Fruit fly (Drosophila melanogaster) Kc167 (cell line): ENCODE results near the gene CG5895.

Experiments used
- Myc ChIP-seq: fragments of >200 bp; optimal IDR thresholded peaks from 2 replicates; lab custom pipeline; 2017; ENCODE audit warnings: missing external identifiers
- Sin3A ChIP-seq: fragments of >200 bp; optimal IDR thresholded peaks from 2 replicates; lab custom pipeline; 2018; ENCODE audit warnings: missing external identifiers
- h ChIP-seq: fragments of >200 bp; optimal IDR thresholded peaks from 3 replicates; lab custom pipeline; 2018; ENCODE audit warnings: missing external identifiers
- insv ChIP-seq: fragments of >200 bp; optimal IDR thresholded peaks from 3 replicates; lab custom pipeline; 2018; ENCODE audit warnings: missing external identifiers
- psq ChIP-seq: fragments of >200 bp; optimal IDR thresholded peaks from 2 replicates; lab custom pipeline; 2017; ENCODE audit warnings: missing external identifiers
- ttk ChIP-seq: sonication (Bioruptor generic); optimal IDR thresholded peaks from 2 replicates; lab custom pipeline; 2017; ENCODE audit warnings: missing external identifiers

CG5895 gene

dm6 chr3L:16035185-16035584, at the start of gene CG5895:
Gene CG5895 (plus strand): TSS chr3L:16035485.
- TF ChIP-seq Myc (lab: Kevin White, UChicago) = no peak
- TF ChIP-seq insv = no peak
- no peak for TF ChIP-seq h (lab: Kevin White, UChicago)
- no peak for TF ChIP-seq ttk (lab: Kevin White, UChicago)
- TF ChIP-seq psq (lab: Kevin White, UChicago) = no peak
- no peak for TF ChIP-seq Sin3A (lab: Kevin White, UChicago)

dm6 chr3L:15987635-15988034, 47.6 kb upstream of the CG5895 start, which contains the start of gene PolD1:
Gene PolD1 (minus strand): TSS chr3L:15987815.
- TF ChIP-seq Myc (lab: Kevin White, UChicago) (no peak), h (lab: Kevin White, UChicago) (no peak), Sin3A (lab: Kevin White, UChicago) (no peak), ttk (lab: Kevin White, UChicago) (no peak), insv (no peak), psq (lab: Kevin White, UChicago) (no peak)

- no peak for TF ChIP-seq insv
- TF ChIP-seq ttk (lab: Kevin White, UChicago) = no peak
- TF ChIP-seq h (lab: Kevin White, UChicago) = no peak
- TF ChIP-seq Sin3A (lab: Kevin White, UChicago) = no peak
- no peak for TF ChIP-seq psq (lab: Kevin White, UChicago)
- TF ChIP-seq Myc (lab: Kevin White, UChicago) = no peak
Observed at dm6 chr3L:15988039-15988546, 47.2 kb upstream of the CG5895 start, which contains the start of gene Hip14. Gene Hip14 (plus strand): TSS chr3L:15988236.

dm6 chr3L:15996019-15996418, 39.3 kb upstream of the CG5895 start:
- TF ChIP-seq Myc (lab: Kevin White, UChicago) = no peak
- TF ChIP-seq psq (lab: Kevin White, UChicago) = no peak
- TF ChIP-seq ttk (lab: Kevin White, UChicago) = no peak
- TF ChIP-seq h (lab: Kevin White, UChicago) = no peak
- TF ChIP-seq insv = no peak
- no peak for TF ChIP-seq Sin3A (lab: Kevin White, UChicago)

- TF ChIP-seq Sin3A (lab: Kevin White, UChicago) (no peak), Myc (lab: Kevin White, UChicago) (no peak), ttk (lab: Kevin White, UChicago) (no peak), psq (lab: Kevin White, UChicago) (no peak)
Observed at dm6 chr3L:15998217-15998616, 37.1 kb upstream of the CG5895 start.

- TF ChIP-seq ttk (lab: Kevin White, UChicago) (no peak), Sin3A (lab: Kevin White, UChicago) (no peak)
Observed at dm6 chr3L:15999358-16000005, 35.8 kb upstream of the CG5895 start.

- no peak for TF ChIP-seq h (lab: Kevin White, UChicago)
- no peak for TF ChIP-seq insv
- TF ChIP-seq psq (lab: Kevin White, UChicago) = no peak
- no peak for TF ChIP-seq Sin3A (lab: Kevin White, UChicago)
- TF ChIP-seq ttk (lab: Kevin White, UChicago) = no peak
- TF ChIP-seq Myc (lab: Kevin White, UChicago) = no peak
Observed at dm6 chr3L:16001164-16001679, 34.1 kb upstream of the CG5895 start.

- no peak for TF ChIP-seq insv
- TF ChIP-seq h (lab: Kevin White, UChicago) = no peak
- no peak for TF ChIP-seq Sin3A (lab: Kevin White, UChicago)
- TF ChIP-seq ttk (lab: Kevin White, UChicago) = no peak
- TF ChIP-seq psq (lab: Kevin White, UChicago) = no peak
- no peak for TF ChIP-seq Myc (lab: Kevin White, UChicago)
Observed at dm6 chr3L:16002116-16002716, 33.1 kb upstream of the CG5895 start.

- peak; percentile 14 for TF ChIP-seq psq (lab: Kevin White, UChicago)
- no peak for TF ChIP-seq insv
Observed at dm6 chr3L:16004401-16005237, 30.7 kb upstream of the CG5895 start, which contains the start of the genes hzg and mRpS31. Gene hzg (minus strand): TSS chr3L:16004736. Gene mRpS31 (plus strand): TSS chr3L:16005193.

dm6 chr3L:16010176-16010575, 25.1 kb upstream of the CG5895 start:
- TF ChIP-seq ttk (lab: Kevin White, UChicago) (no peak), h (lab: Kevin White, UChicago) (no peak), psq (lab: Kevin White, UChicago) (no peak), Sin3A (lab: Kevin White, UChicago) (no peak), Myc (lab: Kevin White, UChicago) (no peak), insv (no peak)
